Worm (Caenorhabditis elegans) whole organism, early embryonic: ENCODE results near the gene F26F2.13.

Source experiments
- B0310.2 ChIP-seq: sonication (generic microtip); optimal IDR thresholded peaks from 2 replicates; lab custom pipeline; 2016; ENCODE audit warnings: mild to moderate bottlenecking, missing genetic modification characterization, missing compliant biosample characterization
- F13C5.2 ChIP-seq: sonication (generic microtip); optimal IDR thresholded peaks from 2 replicates; lab custom pipeline; 2017; ENCODE audit warnings: mild to moderate bottlenecking, missing genetic modification characterization, inconsistent platforms, missing compliant biosample characterization
- aly-1 ChIP-seq: sonication (generic microtip); optimal IDR thresholded peaks from 2 replicates; lab custom pipeline; 2016; ENCODE audit warnings: missing genetic modification characterization, missing compliant biosample characterization
- ama-1 ChIP-seq: fragments of 150-350 bp; optimal IDR thresholded peaks from 2 replicates; lab custom pipeline; 2014
- ceh-13 ChIP-seq: fragments of 200-800 bp; sonication (Bioruptor generic); optimal IDR thresholded peaks from 2 replicates; lab custom pipeline; 2018; ENCODE audit warnings: mild to moderate bottlenecking, missing genetic modification characterization, missing compliant biosample characterization
- ceh-36 ChIP-seq: sonication (generic microtip); optimal IDR thresholded peaks from 2 replicates; lab custom pipeline; 2016; ENCODE audit warnings: missing genetic modification characterization, inconsistent platforms, missing compliant biosample characterization
- ets-7 ChIP-seq: sonication (generic microtip); optimal IDR thresholded peaks from 2 replicates; lab custom pipeline; 2016; ENCODE audit warnings: missing genotype, missing genetic modification characterization, missing compliant biosample characterization
- flt-1 ChIP-seq: fragments of 200-800 bp; sonication (Bioruptor generic); IDR thresholded peaks from 2 replicates; pipeline ENCODE4 v1.3.6; 2022; ENCODE audit warnings: missing genetic modification characterization, missing compliant biosample characterization
- hmbx-1 ChIP-seq: sonication (generic microtip); optimal IDR thresholded peaks from 2 replicates; lab custom pipeline; 2016; ENCODE audit warnings: mild to moderate bottlenecking, missing genetic modification characterization, missing compliant biosample characterization
- hmg-4 ChIP-seq: fragments of 200-800 bp; sonication (Bioruptor generic); optimal IDR thresholded peaks from 2 replicates; lab custom pipeline; 2018; ENCODE audit warnings: mild to moderate bottlenecking, missing genetic modification characterization, missing compliant biosample characterization
- hnd-1 ChIP-seq: sonication (generic microtip); optimal IDR thresholded peaks from 2 replicates; lab custom pipeline; 2016; ENCODE audit warnings: missing genetic modification characterization, missing compliant biosample characterization
- pes-1 ChIP-seq: fragments of 200-800 bp; sonication (Bioruptor generic); IDR thresholded peaks from 2 replicates; pipeline ENCODE4 v1.3.6; 2022; ENCODE audit warnings: missing genetic modification reagents, missing genetic modification characterization, missing compliant biosample characterization
- scrt-1 ChIP-seq: fragments of 200-800 bp; sonication (Bioruptor generic); IDR thresholded peaks from 2 replicates; pipeline ENCODE4 v1.3.6; 2022; ENCODE audit warnings: missing genetic modification characterization, missing compliant biosample characterization
- sea-1 ChIP-seq: fragments of 200-800 bp; sonication (Bioruptor generic); conservative IDR thresholded peaks from 2 replicates; pipeline ENCODE4 v1.3.6; 2022; ENCODE audit warnings: missing genetic modification characterization, missing compliant biosample characterization
- tbx-11 ChIP-seq: fragments of 200-800 bp; sonication (Bioruptor generic); IDR thresholded peaks from 2 replicates; pipeline ENCODE4 v1.3.6; 2022; ENCODE audit warnings: missing genetic modification characterization, missing compliant biosample characterization
- tbx-37 ChIP-seq: fragments of 200-800 bp; sonication (Bioruptor generic); conservative IDR thresholded peaks from 2 replicates; pipeline ENCODE4 v1.3.6; 2022; ENCODE audit warnings: missing genetic modification reagents, missing genetic modification characterization, missing compliant biosample characterization
- tra-4 ChIP-seq: sonication (generic microtip); optimal IDR thresholded peaks from 2 replicates; lab custom pipeline; 2017; ENCODE audit warnings: missing genetic modification characterization, missing compliant biosample characterization

F26F2.13 gene

DNA sequence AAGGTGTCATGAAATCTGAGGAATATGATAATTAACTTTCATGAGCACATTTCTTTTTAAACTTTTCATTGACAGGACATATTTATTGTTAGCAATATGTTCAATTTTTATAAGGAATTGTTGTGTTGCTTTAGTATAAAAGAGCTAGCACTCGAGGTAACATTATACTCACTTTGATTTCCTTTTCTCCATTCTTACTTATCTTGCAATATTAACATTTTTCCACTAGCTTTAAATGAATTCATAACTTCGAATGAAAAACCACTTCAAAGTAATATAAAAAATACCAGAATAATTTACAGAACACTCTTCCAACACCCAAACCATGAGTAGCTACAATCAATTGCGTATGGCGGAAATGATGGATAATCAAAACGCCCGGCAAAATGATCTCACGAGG is 9.2 kb downstream of the F26F2.13 start, which contains the start of gene F26F2.5:
Gene F26F2.5 (plus strand): TSS at position 301 of the 400 bp plus-strand sequence.
- TF ChIP-seq ceh-13 (no peak), F13C5.2 (tag; lab: Kevin White, UChicago) (no peak), ceh-36 (tag; lab: Kevin White, UChicago) (no peak), tbx-37 (GFP tag; lab: Robert Waterston, UW) (no peak), scrt-1 (GFP tag; lab: Robert Waterston, UW) (no peak), ama-1 (lab: Kevin White, UChicago) (no peak), hmg-4 (GFP tag; lab: Kevin White, UChicago) (no peak), hnd-1 (no peak), tbx-11 (GFP tag; lab: Robert Waterston, UW) (no peak), B0310.2 (tag; lab: Kevin White, UChicago) (no peak), tra-4 (tag; lab: Kevin White, UChicago) (no peak), aly-1 (tag; lab: Kevin White, UChicago) (no peak), hmbx-1 (no peak), ets-7 (tag; lab: Kevin White, UChicago) (no peak), pes-1 (GFP tag; lab: Robert Waterston, UW) (no peak), flt-1 (GFP tag; lab: Robert Waterston, UW) (no peak), sea-1 (GFP tag; lab: Robert Waterston, UW) (no peak)

DNA sequence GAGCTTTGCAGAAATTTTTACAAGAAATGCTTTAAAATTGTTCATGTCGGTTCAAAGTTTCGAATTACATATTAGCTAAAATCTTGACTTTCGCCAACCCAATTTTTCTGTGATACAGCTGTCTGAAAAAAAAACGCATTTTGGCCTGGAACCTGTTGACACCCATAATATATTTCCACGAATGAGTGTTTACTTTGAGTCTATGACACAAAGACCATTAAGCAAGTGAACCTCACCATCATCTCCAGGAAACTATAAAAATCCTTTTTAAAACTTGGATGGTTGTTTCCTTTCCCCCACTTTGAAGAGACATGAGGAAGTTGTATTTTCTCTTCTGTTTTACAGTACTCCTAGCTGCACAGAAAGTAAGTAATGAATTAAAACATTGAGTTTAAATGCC is 10.2 kb downstream of the F26F2.13 start, which contains the start of gene clec-263:
Gene clec-263 (plus strand): TSS at position 301 of the 400 bp plus-strand sequence.
- TF ChIP-seq tbx-11 (GFP tag; lab: Robert Waterston, UW): no peak
- TF ChIP-seq F13C5.2 (tag; lab: Kevin White, UChicago): no peak
- TF ChIP-seq ceh-13: no peak
- TF ChIP-seq tra-4 (tag; lab: Kevin White, UChicago): no peak
- TF ChIP-seq hnd-1: no peak
- no peak for TF ChIP-seq ama-1 (lab: Kevin White, UChicago)
- TF ChIP-seq hmbx-1: no peak
- no peak for TF ChIP-seq sea-1 (GFP tag; lab: Robert Waterston, UW)
- no peak for TF ChIP-seq aly-1 (tag; lab: Kevin White, UChicago)
- no peak for TF ChIP-seq scrt-1 (GFP tag; lab: Robert Waterston, UW)
- no peak for TF ChIP-seq pes-1 (GFP tag; lab: Robert Waterston, UW)
- no peak for TF ChIP-seq tbx-37 (GFP tag; lab: Robert Waterston, UW)
- TF ChIP-seq ceh-36 (tag; lab: Kevin White, UChicago): no peak
- TF ChIP-seq flt-1 (GFP tag; lab: Robert Waterston, UW): no peak
- TF ChIP-seq hmg-4 (GFP tag; lab: Kevin White, UChicago): no peak

DNA sequence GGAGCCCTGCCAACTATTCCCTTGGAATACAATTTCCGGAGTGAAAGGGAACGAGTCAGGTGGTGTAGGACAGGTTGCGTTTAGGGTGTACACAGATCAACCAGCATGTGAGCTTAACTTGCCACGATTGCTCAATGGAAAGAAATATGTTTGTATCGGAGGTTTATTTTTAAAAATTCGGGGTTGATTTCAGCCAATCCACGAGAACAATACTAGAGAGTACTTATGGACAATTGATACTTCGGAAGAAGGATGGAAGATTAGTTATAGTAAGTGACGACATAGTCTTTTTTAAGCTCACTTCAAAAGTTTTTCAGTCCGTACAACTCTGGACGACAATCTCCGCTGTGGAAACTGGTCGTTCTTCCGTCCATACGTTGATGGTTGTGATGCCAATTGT is 10.7 kb downstream of the F26F2.13 start:
- TF ChIP-seq aly-1 (tag; lab: Kevin White, UChicago): no peak

DNA sequence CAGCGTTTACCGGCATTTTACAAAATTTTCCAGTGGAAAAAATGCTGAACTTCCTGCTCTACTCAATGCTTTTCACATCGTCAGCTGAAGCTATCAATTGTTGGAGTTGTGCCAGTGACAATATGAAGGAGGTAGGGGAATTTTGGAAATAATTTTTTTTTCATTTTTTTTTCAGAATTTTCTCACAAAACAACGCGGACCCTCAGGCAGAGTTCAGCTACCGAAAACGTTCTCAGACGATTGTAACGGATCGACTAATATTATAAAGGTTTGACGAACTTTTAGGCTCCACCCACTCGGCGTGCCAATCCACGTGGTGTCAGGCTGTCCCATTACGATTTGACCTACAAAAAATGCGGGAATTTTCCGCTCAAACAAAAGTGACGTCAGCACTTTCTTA is 15.4 kb downstream of the F26F2.13 start, which contains the start of gene F26F2.8:
Gene F26F2.8 (plus strand): TSS at position 13 of the 400 bp plus-strand sequence.
- TF ChIP-seq tra-4 (tag; lab: Kevin White, UChicago): no peak
- no peak for TF ChIP-seq ama-1 (lab: Kevin White, UChicago)
- TF ChIP-seq sea-1 (GFP tag; lab: Robert Waterston, UW): no peak
- no peak for TF ChIP-seq F13C5.2 (tag; lab: Kevin White, UChicago)
- no peak for TF ChIP-seq tbx-11 (GFP tag; lab: Robert Waterston, UW)
- no peak for TF ChIP-seq scrt-1 (GFP tag; lab: Robert Waterston, UW)
- no peak for TF ChIP-seq hmg-4 (GFP tag; lab: Kevin White, UChicago)
- TF ChIP-seq B0310.2 (tag; lab: Kevin White, UChicago): no peak
- TF ChIP-seq tbx-37 (GFP tag; lab: Robert Waterston, UW): no peak
- TF ChIP-seq ceh-13: no peak
- no peak for TF ChIP-seq hnd-1
- no peak for TF ChIP-seq pes-1 (GFP tag; lab: Robert Waterston, UW)
- no peak for TF ChIP-seq hmbx-1

ce11 chrV:20580511-20581040 is 16.4 kb downstream of the F26F2.13 start, which contains the start of gene F26F2.7:
TSS of gene F26F2.7 (plus strand) at chrV:20580990.
- TF ChIP-seq sea-1 (GFP tag; lab: Robert Waterston, UW) (no peak), hnd-1 (no peak), ceh-36 (tag; lab: Kevin White, UChicago) (no peak), tbx-11 (GFP tag; lab: Robert Waterston, UW) (0 out of 2 replicates have a peak, but pooled peaks have one; percentile 18), F13C5.2 (tag; lab: Kevin White, UChicago) (peak; percentile 76), hmbx-1 (no peak), B0310.2 (tag; lab: Kevin White, UChicago) (no peak), ets-7 (tag; lab: Kevin White, UChicago) (no peak), tra-4 (tag; lab: Kevin White, UChicago) (no peak), flt-1 (GFP tag; lab: Robert Waterston, UW) (no peak), ceh-13 (no peak), hmg-4 (GFP tag; lab: Kevin White, UChicago) (peak; percentile 32), pes-1 (GFP tag; lab: Robert Waterston, UW) (0 out of 2 replicates have a peak, but pooled peaks have one; percentile 42), scrt-1 (GFP tag; lab: Robert Waterston, UW) (no peak), tbx-37 (GFP tag; lab: Robert Waterston, UW) (0 out of 2 replicates have a peak, but pooled peaks have one; percentile 19), aly-1 (tag; lab: Kevin White, UChicago) (no peak), ama-1 (lab: Kevin White, UChicago) (no peak)

DNA sequence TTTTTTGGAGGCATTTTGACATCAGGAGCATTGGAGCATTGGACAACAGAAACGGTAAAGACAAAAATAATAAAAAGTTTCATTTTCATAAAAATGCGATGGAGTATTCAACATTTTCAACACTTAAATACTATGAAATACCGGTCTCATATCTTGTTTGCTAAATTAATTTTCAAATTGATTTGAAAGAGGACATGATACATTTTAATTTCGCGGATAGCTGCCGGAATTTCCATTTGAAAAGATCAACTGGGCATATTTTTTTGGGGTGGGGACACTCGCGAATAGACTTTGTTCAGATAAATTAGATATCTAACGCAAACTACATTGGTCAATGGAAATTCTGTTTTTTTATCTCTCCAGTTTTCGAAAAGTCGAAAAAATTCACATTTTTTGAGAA is 30.6 kb downstream of the F26F2.13 start, which contains the start of gene F26F2.10:
Gene F26F2.10 (minus strand): TSS at position 101 of the 400 bp plus-strand sequence.
- no peak for TF ChIP-seq tbx-37 (GFP tag; lab: Robert Waterston, UW)
- no peak for TF ChIP-seq scrt-1 (GFP tag; lab: Robert Waterston, UW)
- TF ChIP-seq hnd-1: no peak
- no peak for TF ChIP-seq tbx-11 (GFP tag; lab: Robert Waterston, UW)
- TF ChIP-seq hmg-4 (GFP tag; lab: Kevin White, UChicago): no peak
- no peak for TF ChIP-seq pes-1 (GFP tag; lab: Robert Waterston, UW)
- no peak for TF ChIP-seq aly-1 (tag; lab: Kevin White, UChicago)
- TF ChIP-seq F13C5.2 (tag; lab: Kevin White, UChicago): no peak
- TF ChIP-seq B0310.2 (tag; lab: Kevin White, UChicago): no peak
- TF ChIP-seq ceh-13: no peak
- no peak for TF ChIP-seq ama-1 (lab: Kevin White, UChicago)
- no peak for TF ChIP-seq ets-7 (tag; lab: Kevin White, UChicago)
- TF ChIP-seq tra-4 (tag; lab: Kevin White, UChicago): no peak
- TF ChIP-seq hmbx-1: no peak
